Fruit fly (Drosophila melanogaster): ENCODE results near the gene Arfrp1.

Arfrp1 gene

dm6 chrX:9155134-9155533 lies 48.3 kb downstream of the Arfrp1 start (continued):
- TF ChIP-seq CG30020 (tag; optimal IDR thresholded peaks at IDR 0.05) = no peak
- TF ChIP-seq Neu2 (GFP tag; optimal IDR thresholded peaks at IDR 0.05; ENCODE audit: borderline replicate concordance) = no peak
- TF ChIP-seq cg (GFP tag; optimal IDR thresholded peaks at IDR 0.05) = no peak
- TF ChIP-seq CG4820 (GFP tag; optimal IDR thresholded peaks at IDR 0.05) = peak; percentile 37
- no peak for TF ChIP-seq CG10565 (GFP tag; optimal IDR thresholded peaks at IDR 0.05)
- TF ChIP-seq ken (GFP tag; IDR thresholded peaks at IDR 0.05) = 0 out of 3 replicates have a peak, but pooled peaks have one; percentile 8
- no peak for TF ChIP-seq cas (GFP tag; IDR thresholded peaks at IDR 0.05)
- TF ChIP-seq B-H2 (GFP tag; optimal IDR thresholded peaks at IDR 0.05) = peak; percentile 7
- no peak for TF ChIP-seq pan (optimal IDR thresholded peaks at IDR 0.05)
- peak in 1 of 2 experiments; percentile 64 for TF ChIP-seq pan (GFP tag; optimal IDR thresholded peaks at IDR 0.05 in 1 of 2, IDR thresholded peaks at IDR 0.05 in 1 of 2)
- TF ChIP-seq CG1792 (GFP tag; optimal IDR thresholded peaks at IDR 0.05) = peak; percentile 23
- TF ChIP-seq caup (GFP tag; optimal IDR thresholded peaks at IDR 0.05; ENCODE audit: severe bottlenecking) = peak; percentile 44
- no peak for TF ChIP-seq CG10274 (GFP tag; optimal IDR thresholded peaks at IDR 0.05)
- no peak for TF ChIP-seq sna (GFP tag; IDR thresholded peaks at IDR 0.05; ENCODE audit: partially characterized antibody)
- no peak for TF ChIP-seq CG9215 (GFP tag; IDR thresholded peaks at IDR 0.05)
- TF ChIP-seq eyg (GFP tag; optimal IDR thresholded peaks at IDR 0.05) = peak; percentile 2
- no peak; the same call in 1 of the 2 replicates for TF ChIP-seq ttk (GFP tag; IDR thresholded peaks at IDR 0.05)
- peak; percentile 7 for TF ChIP-seq CG5245 (GFP tag; optimal IDR thresholded peaks at IDR 0.05)
- peak; percentile 10 for TF ChIP-seq CG12659 (GFP tag; optimal IDR thresholded peaks at IDR 0.05)
- peak; percentile 2 for TF ChIP-seq Dip3 (GFP tag; optimal IDR thresholded peaks at IDR 0.05)
- TF ChIP-seq chif (GFP tag; optimal IDR thresholded peaks at IDR 0.05) = peak; percentile 1 to 61
- peak; percentile 40 for TF ChIP-seq CG6854 (GFP tag; optimal IDR thresholded peaks at IDR 0.05)
- no peak for TF ChIP-seq CG14667 (GFP tag; IDR thresholded peaks at IDR 0.05)
- TF ChIP-seq trh (GFP tag; optimal IDR thresholded peaks at IDR 0.05) = peak; percentile 14
- TF ChIP-seq CG13894 (tag; optimal IDR thresholded peaks at IDR 0.05) = no peak
- TF ChIP-seq ab (GFP tag; optimal IDR thresholded peaks at IDR 0.05) = no peak
- TF ChIP-seq dati (GFP tag; IDR thresholded peaks at IDR 0.05) = no peak
- TF ChIP-seq CG15514 (GFP tag; optimal IDR thresholded peaks at IDR 0.05) = peak; percentile 30
- no peak for TF ChIP-seq CG5180 (GFP tag; optimal IDR thresholded peaks at IDR 0.05)
- no peak for TF ChIP-seq CG6791 (GFP tag; IDR thresholded peaks at IDR 0.05; ENCODE audit: partially characterized antibody)
- peak; percentile 50 for TF ChIP-seq cwo (GFP tag; optimal IDR thresholded peaks at IDR 0.05)
- TF ChIP-seq E2f1 (GFP tag; IDR thresholded peaks at IDR 0.05) = peak; percentile 28; the same call in 1 of the 2 replicates
- TF ChIP-seq CG3281 (GFP tag; optimal IDR thresholded peaks at IDR 0.05) = peak; percentile 63
- peak; percentile 38 for TF ChIP-seq CG10654 (GFP tag; optimal IDR thresholded peaks at IDR 0.05)
- TF ChIP-seq bigmax (GFP tag; optimal IDR thresholded peaks at IDR 0.05) = no peak
- TF ChIP-seq Dek (tag; optimal IDR thresholded peaks at IDR 0.05) = peak; percentile 25
- peak; percentile 63 for TF ChIP-seq CG4328 (GFP tag; optimal IDR thresholded peaks at IDR 0.05)
- peak; percentile 74 for TF ChIP-seq CG9727 (GFP tag; optimal IDR thresholded peaks at IDR 0.05)
- peak; percentile 75 for TF ChIP-seq lab (GFP tag; optimal IDR thresholded peaks at IDR 0.05)
- no peak for TF ChIP-seq pita (GFP tag; optimal IDR thresholded peaks at IDR 0.05)
- TF ChIP-seq CG17328 (GFP tag; IDR thresholded peaks at IDR 0.05) = 0 out of 2 replicates have a peak, but pooled peaks have one; percentile 16
- 0 out of 2 replicates have a peak, but pooled peaks have one; percentile 39 for TF ChIP-seq ranshi (GFP tag; IDR thresholded peaks at IDR 0.05)
- no peak for TF ChIP-seq pfk (GFP tag; optimal IDR thresholded peaks at IDR 0.05)
- TF ChIP-seq CG34376 (GFP tag; optimal IDR thresholded peaks at IDR 0.05) = no peak
- TF ChIP-seq CG32532 (GFP tag; IDR thresholded peaks at IDR 0.05) = peak; percentile 63
- no peak for TF ChIP-seq CG8478 (optimal IDR thresholded peaks at IDR 0.05)
- no peak for TF ChIP-seq chinmo (GFP tag; IDR thresholded peaks at IDR 0.05; ENCODE audit: partially characterized antibody)
- TF ChIP-seq Nf-YB (GFP tag; optimal IDR thresholded peaks at IDR 0.05) = no peak
- TF ChIP-seq CG9876 (GFP tag; optimal IDR thresholded peaks at IDR 0.05) = no peak
- TF ChIP-seq CG13624 (GFP tag; optimal IDR thresholded peaks at IDR 0.05) = no peak

Data from whole organism, embryonic.